Worm (Caenorhabditis elegans): Measurements from ENCODE around the gene R10E4.7.

R10E4.7 gene

DNA sequence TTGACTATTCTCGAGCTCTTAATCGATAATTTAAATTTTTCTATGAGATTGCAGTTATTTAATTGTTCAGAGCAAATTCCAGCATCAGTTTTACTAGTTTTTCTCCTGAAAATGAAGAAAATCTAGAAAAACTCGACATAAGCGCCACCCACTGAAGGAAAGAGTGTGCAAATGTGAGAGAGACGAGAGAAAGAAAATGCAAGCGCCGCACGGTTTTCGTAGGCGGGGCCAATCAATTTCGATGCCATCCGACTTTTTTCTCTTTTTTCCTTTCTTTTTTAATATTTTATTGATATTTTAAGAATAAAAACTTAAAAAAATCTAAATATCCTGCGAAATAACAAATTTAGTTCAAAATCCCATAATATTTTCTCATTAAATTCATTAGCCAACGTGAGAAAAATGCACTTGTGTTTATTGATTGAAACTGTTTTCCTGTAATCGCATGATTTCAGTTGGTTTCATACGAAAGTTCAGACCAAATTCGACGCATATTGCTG is 38.0 kb downstream of the R10E4.7 start, which contains the start of gene cdk-12:
cdk-12 (plus strand) TSS at position 450 of the 500 bp plus-strand sequence.
- no peak for TF ChIP-seq ceh-34 (tag; optimal IDR thresholded peaks at IDR 0.05)
- TF ChIP-seq tbx-2 (tag; optimal IDR thresholded peaks at IDR 0.05): peak; percentile 26
- no peak for TF ChIP-seq madf-2 (tag; optimal IDR thresholded peaks at IDR 0.05)
- peak; percentile 33 for TF ChIP-seq nfya-1 (tag; optimal IDR thresholded peaks at IDR 0.05)

DNA sequence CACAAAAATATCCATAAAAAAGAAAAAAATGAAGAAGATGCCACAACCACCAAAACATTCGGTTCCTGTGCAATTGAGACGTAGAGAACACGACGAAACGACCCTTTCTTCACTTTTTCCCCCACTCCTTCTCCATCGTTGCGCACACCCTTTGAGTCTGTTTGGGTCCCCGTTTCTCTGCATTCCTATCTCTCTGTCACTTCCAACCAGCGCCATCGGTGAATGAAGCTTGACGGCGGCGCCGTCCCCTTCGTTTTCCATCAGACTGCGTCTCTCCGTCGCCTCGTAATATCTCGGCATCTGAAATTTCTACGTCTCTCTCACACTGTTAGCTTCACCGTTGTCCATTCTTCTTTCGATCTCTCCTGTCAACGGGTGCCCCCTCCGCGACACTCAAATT is 41.0 kb downstream of the R10E4.7 start:
- TF ChIP-seq elt-2 (tag; optimal IDR thresholded peaks at IDR 0.05) (no peak), eyg-1 (tag; optimal IDR thresholded peaks at IDR 0.05) (no peak), ceh-14 (tag; optimal IDR thresholded peaks at IDR 0.05) (peak; percentile 13), ahr-1 (tag; optimal IDR thresholded peaks at IDR 0.05) (no peak), ceh-31 (tag; optimal IDR thresholded peaks at IDR 0.05) (peak; percentile 51), K02D7.2 (tag; optimal IDR thresholded peaks at IDR 0.05) (no peak), F13H6.1 (tag; optimal IDR thresholded peaks at IDR 0.05) (peak; percentile 10), unc-86 (tag; optimal IDR thresholded peaks at IDR 0.05) (no peak), C08G9.2 (tag; optimal IDR thresholded peaks at IDR 0.05) (peak; percentile 19), unc-55 (GFP tag; optimal IDR thresholded peaks at IDR 0.05) (peak; percentile 41), nfya-1 (tag; optimal IDR thresholded peaks at IDR 0.05) (peak; percentile 26), unc-42 (tag; optimal IDR thresholded peaks at IDR 0.05) (peak; percentile 14)

DNA sequence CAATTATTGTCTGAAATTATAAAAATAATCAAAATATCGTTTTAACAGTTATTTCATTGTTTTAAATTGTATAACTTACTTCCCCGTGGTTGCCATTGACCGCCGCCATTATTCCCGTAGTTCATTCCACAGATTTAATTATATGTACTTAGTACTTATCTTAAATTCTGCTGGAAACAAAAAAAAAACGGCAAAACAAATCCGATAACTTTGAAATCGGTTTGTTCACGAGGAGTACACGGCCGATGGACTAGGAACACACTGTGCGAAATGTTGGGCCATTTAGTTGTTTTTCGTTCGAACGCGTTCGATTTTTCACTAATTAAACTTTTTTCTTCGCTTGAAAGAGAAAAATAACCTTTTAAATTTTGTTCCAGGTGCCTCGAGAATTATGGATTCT is 48.5 kb downstream of the R10E4.7 start, which contains the start of the genes B0285.3 and lcmt-1:
B0285.3 (minus strand) TSS at position 267 of the 400 bp plus-strand sequence.
lcmt-1 (plus strand) TSS at position 377 of the 400 bp plus-strand sequence.
- TF ChIP-seq ceh-6 (GFP tag; optimal IDR thresholded peaks at IDR 0.05) (no peak), K09A11.1 (tag; optimal IDR thresholded peaks at IDR 0.05; ENCODE audit: insufficient read depth) (no peak), unc-42 (tag; optimal IDR thresholded peaks at IDR 0.05) (peak; percentile 20), zip-5 (tag; optimal IDR thresholded peaks at IDR 0.05) (peak; percentile 44), ets-4 (tag; optimal IDR thresholded peaks at IDR 0.05) (peak; percentile 44), ahr-1 (tag; optimal IDR thresholded peaks at IDR 0.05) (no peak), tbx-7 (tag; optimal IDR thresholded peaks at IDR 0.05) (peak; percentile 73), ceh-31 (tag; optimal IDR thresholded peaks at IDR 0.05) (peak; percentile 77), elt-2 (tag; optimal IDR thresholded peaks at IDR 0.05) (peak; percentile 19), ceh-30 (tag; optimal IDR thresholded peaks at IDR 0.05) (no peak), dve-1 (tag; optimal IDR thresholded peaks at IDR 0.05) (no peak), hlh-13 (GFP tag; optimal IDR thresholded peaks at IDR 0.05) (no peak), C08G9.2 (tag; optimal IDR thresholded peaks at IDR 0.05) (peak; percentile 84), hlh-8 (tag; optimal IDR thresholded peaks at IDR 0.05) (peak; percentile 19), sox-4 (tag; optimal IDR thresholded peaks at IDR 0.05) (no peak), madf-2 (tag; optimal IDR thresholded peaks at IDR 0.05) (no peak), ref-2 (tag; optimal IDR thresholded peaks at IDR 0.05) (peak; percentile 35), ceh-2 (tag; optimal IDR thresholded peaks at IDR 0.05) (peak; percentile 80), unc-86 (tag; optimal IDR thresholded peaks at IDR 0.05) (no peak), tbx-2 (tag; optimal IDR thresholded peaks at IDR 0.05) (peak; percentile 60), rnt-1 (tag; optimal IDR thresholded peaks at IDR 0.05) (peak; percentile 31)

DNA sequence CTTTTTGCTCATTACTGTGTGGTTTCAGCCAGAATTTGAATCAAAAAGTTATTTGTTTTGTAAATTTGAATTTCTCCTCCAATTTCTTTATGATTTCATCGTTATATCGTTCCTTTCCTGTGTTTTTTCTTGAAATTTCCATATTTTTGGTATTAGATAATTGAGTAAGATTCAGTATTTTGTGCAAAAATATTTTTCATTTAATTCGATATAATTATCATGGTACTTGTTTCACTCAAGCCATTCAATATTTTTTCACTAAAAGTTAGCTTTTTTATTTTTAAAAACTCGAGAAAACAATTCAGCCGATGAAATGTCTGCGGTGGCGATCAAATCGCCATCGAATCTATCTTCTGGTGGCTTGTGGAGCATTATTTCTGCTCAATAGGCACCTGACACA is 50.4 kb downstream of the R10E4.7 start, which contains the start of gene hse-5:
hse-5 (plus strand) TSS at position 301 of the 400 bp plus-strand sequence.
- TF ChIP-seq pha-2 (tag; optimal IDR thresholded peaks at IDR 0.05): no peak
- TF ChIP-seq eyg-1 (tag; optimal IDR thresholded peaks at IDR 0.05): no peak
- no peak for TF ChIP-seq nhr-232 (tag; optimal IDR thresholded peaks at IDR 0.05)
- TF ChIP-seq hlh-30 (tag; optimal IDR thresholded peaks at IDR 0.05; ENCODE audit: insufficient read depth): no peak
- TF ChIP-seq sdc-2 (tag; optimal IDR thresholded peaks at IDR 0.05): no peak
- no peak for TF ChIP-seq ceh-30 (tag; optimal IDR thresholded peaks at IDR 0.05)
- no peak for TF ChIP-seq ztf-16 (tag; optimal IDR thresholded peaks at IDR 0.05)
- no peak for TF ChIP-seq K09A11.1 (tag; optimal IDR thresholded peaks at IDR 0.05; ENCODE audit: insufficient read depth)
- no peak for TF ChIP-seq nhr-11 (tag; optimal IDR thresholded peaks at IDR 0.05)
- TF ChIP-seq che-1 (tag; optimal IDR thresholded peaks at IDR 0.05): no peak
- no peak for TF ChIP-seq hlh-13 (GFP tag; optimal IDR thresholded peaks at IDR 0.05)
- TF ChIP-seq ceh-31 (tag; optimal IDR thresholded peaks at IDR 0.05): no peak
- TF ChIP-seq hlh-8 (tag; optimal IDR thresholded peaks at IDR 0.05): no peak

All from whole organism, late embryonic.